Fruit fly (Drosophila melanogaster) whole organism, embryonic: ENCODE data around the gene CG12702.

Experiments used
- BEAF-32 ChIP-seq: fragments of 200-800 bp; sonication (Bioruptor generic); optimal IDR thresholded peaks from 3 replicates; lab custom pipeline; 2017; ENCODE audit warnings: missing biosample characterization, missing genetic modification characterization, mild to moderate bottlenecking, moderate library complexity, missing genetic modification reagents
- Blimp-1 ChIP-seq: fragments of 200-800 bp; sonication (Bioruptor generic); optimal IDR thresholded peaks from 3 replicates; lab custom pipeline; 2018; ENCODE audit warnings: missing biosample characterization, missing genetic modification characterization, mild to moderate bottlenecking, moderate library complexity, missing genetic modification reagents
- CG10274 ChIP-seq: fragments of 200-800 bp; sonication (Bioruptor generic); optimal IDR thresholded peaks from 3 replicates; lab custom pipeline; 2017; ENCODE audit warnings: missing biosample characterization, mild to moderate bottlenecking, missing genetic modification characterization
- CG10431 ChIP-seq: fragments of 200-800 bp; sonication (Bioruptor generic); optimal IDR thresholded peaks from 3 replicates; lab custom pipeline; 2018; ENCODE audit warnings: missing biosample characterization, mild to moderate bottlenecking, missing genetic modification characterization
- CG10543 ChIP-seq: fragments of 200-800 bp; sonication (Bioruptor generic); optimal IDR thresholded peaks from 3 replicates; lab custom pipeline; 2017; ENCODE audit warnings: missing biosample characterization, mild to moderate bottlenecking, missing genetic modification characterization, moderate library complexity
- CG12391 ChIP-seq: fragments of 200-800 bp; sonication (Bioruptor generic); optimal IDR thresholded peaks from 3 replicates; lab custom pipeline; 2018; ENCODE audit warnings: missing biosample characterization, mild to moderate bottlenecking, missing genetic modification characterization, moderate library complexity
- CG12769 ChIP-seq: fragments of 200-800 bp; sonication (Bioruptor generic); optimal IDR thresholded peaks from 2 replicates; lab custom pipeline; 2019; ENCODE audit warnings: missing biosample characterization, mild to moderate bottlenecking, missing genetic modification characterization, moderate library complexity
- CG17568 ChIP-seq: fragments of 200-800 bp; sonication (Bioruptor generic); optimal IDR thresholded peaks from 2 replicates; lab custom pipeline; 2018; ENCODE audit warnings: missing biosample characterization, mild to moderate bottlenecking, missing genetic modification characterization, moderate library complexity
- CG18262 ChIP-seq: fragments of 200-800 bp; optimal IDR thresholded peaks from 3 replicates; lab custom pipeline; 2019; ENCODE audit warnings: missing biosample characterization, mild to moderate bottlenecking, missing genetic modification characterization, moderate library complexity
- CG30431 ChIP-seq: fragments of 200-800 bp; sonication (Bioruptor generic); optimal IDR thresholded peaks from 2 replicates; lab custom pipeline; 2017; ENCODE audit warnings: missing biosample characterization, missing genetic modification characterization
- CG32767 ChIP-seq: fragments of 200-800 bp; sonication (Bioruptor generic); IDR thresholded peaks from 2 replicates; pipeline ENCODE4 v1.3.6; 2022; ENCODE audit warnings: missing biosample characterization, missing genetic modification characterization
- CG42726 ChIP-seq: fragments of 200-800 bp; sonication (Bioruptor generic); IDR thresholded peaks from 2 replicates; pipeline ENCODE4 v1.3.6; 2022; ENCODE audit warnings: missing biosample characterization, missing genetic modification characterization; ENCODE audit not compliant: partially characterized antibody
- CG4360 ChIP-seq: fragments of 200-800 bp; sonication (Bioruptor generic); IDR thresholded peaks from 2 replicates; pipeline ENCODE4 v1.3.6; 2022; ENCODE audit warnings: missing biosample characterization, missing genetic modification characterization
- CG5180 ChIP-seq: fragments of 200-800 bp; sonication (Bioruptor generic); optimal IDR thresholded peaks from 3 replicates; lab custom pipeline; 2017; ENCODE audit warnings: missing biosample characterization, missing genetic modification characterization, mild to moderate bottlenecking, moderate library complexity, missing genetic modification reagents
- CG6791 ChIP-seq: fragments of 200-800 bp; sonication (Bioruptor generic); IDR thresholded peaks from 3 replicates; pipeline ENCODE4 v1.3.6; 2022; ENCODE audit warnings: missing biosample characterization, missing genetic modification characterization; ENCODE audit not compliant: partially characterized antibody
- CG7963 ChIP-seq: fragments of 200-800 bp; sonication (Bioruptor generic); IDR thresholded peaks from 3 replicates; pipeline ENCODE4 v1.3.6; 2022; ENCODE audit warnings: missing biosample characterization, missing genetic modification characterization; ENCODE audit not compliant: partially characterized antibody
- CG7987 ChIP-seq: fragments of 200-800 bp; sonication (Bioruptor generic); optimal IDR thresholded peaks from 2 replicates; lab custom pipeline; 2018; ENCODE audit warnings: missing biosample characterization, mild to moderate bottlenecking, missing genetic modification characterization, moderate library complexity
- CG8478 ChIP-seq: fragments of >200 bp; optimal IDR thresholded peaks from 2 replicates; lab custom pipeline; 2018
- Deaf1 ChIP-seq: fragments of 200-800 bp; optimal IDR thresholded peaks from 3 replicates; lab custom pipeline; 2019; ENCODE audit warnings: missing biosample characterization, mild to moderate bottlenecking, missing genetic modification characterization, moderate library complexity
- Dfd ChIP-seq, 2 experiments: fragments of >200 bp; optimal IDR thresholded peaks; 2 replicates each; lab custom pipeline; 2017; ENCODE audit warnings: missing biosample characterization in 2 of 2, missing genetic modification characterization in 2 of 2
- Dip3 ChIP-seq: fragments of 200-800 bp; sonication (Bioruptor generic); optimal IDR thresholded peaks from 3 replicates; lab custom pipeline; 2016; ENCODE audit warnings: missing biosample characterization, missing genetic modification characterization
- Doc2 ChIP-seq: fragments of 200-800 bp; sonication (Bioruptor generic); IDR thresholded peaks from 2 replicates; pipeline ENCODE4 v1.3.6; 2022; ENCODE audit warnings: missing biosample characterization, missing genetic modification characterization
- Hr3 ChIP-seq: fragments of 200-800 bp; sonication (Bioruptor generic); optimal IDR thresholded peaks from 3 replicates; lab custom pipeline; 2016; ENCODE audit warnings: missing biosample characterization, missing genetic modification characterization
- Hr39 ChIP-seq: fragments of >200 bp; optimal IDR thresholded peaks from 2 replicates; lab custom pipeline; 2017
- Kr ChIP-seq: fragments of 200-800 bp; sonication (Bioruptor generic); optimal IDR thresholded peaks from 2 replicates; lab custom pipeline; 2017; ENCODE audit warnings: missing biosample characterization, mild to moderate bottlenecking, missing genetic modification characterization
- MTF-1 ChIP-seq: fragments of 200-800 bp; sonication (Bioruptor generic); optimal IDR thresholded peaks from 2 replicates; lab custom pipeline; 2018; ENCODE audit warnings: missing biosample characterization, mild to moderate bottlenecking, missing genetic modification characterization, borderline replicate concordance
- Med ChIP-seq: fragments of 200-800 bp; sonication (Bioruptor generic); peaks from one replicate; lab custom pipeline; 2016; ENCODE audit warnings: missing biosample characterization, missing genetic modification characterization, mild to moderate bottlenecking, inconsistent platforms, moderate library complexity
- Sry-δ ChIP-seq: fragments of 200-800 bp; sonication (Bioruptor generic); optimal IDR thresholded peaks from 2 replicates; lab custom pipeline; 2016; ENCODE audit warnings: missing biosample characterization, missing genetic modification characterization
- abd-A ChIP-seq: fragments of 200-800 bp; sonication (Bioruptor generic); optimal IDR thresholded peaks from 3 replicates; lab custom pipeline; 2019; ENCODE audit warnings: missing biosample characterization, mild to moderate bottlenecking, missing genetic modification characterization, moderate library complexity
- ase ChIP-seq: fragments of 200-800 bp; sonication (Bioruptor generic); IDR thresholded peaks from 3 replicates; pipeline ENCODE4 v1.3.6; 2022; ENCODE audit warnings: missing biosample characterization, missing genetic modification characterization
- bsh ChIP-seq, 2 experiments: fragments of 200-800 bp; sonication (Bioruptor generic); optimal IDR thresholded peaks; 2 replicates each; lab custom pipeline; 2017 to 2018; ENCODE audit warnings: mild to moderate bottlenecking in 2 of 2, missing biosample characterization in 2 of 2, missing genetic modification characterization in 2 of 2, moderate library complexity in 1 of 2
- cato ChIP-seq: fragments of 200-800 bp; sonication (Bioruptor generic); optimal IDR thresholded peaks from 2 replicates; lab custom pipeline; 2016; ENCODE audit warnings: missing biosample characterization, missing genetic modification characterization, borderline replicate concordance
- cg ChIP-seq: fragments of 200-800 bp; sonication (Bioruptor generic); optimal IDR thresholded peaks from 3 replicates; lab custom pipeline; 2019; ENCODE audit warnings: missing biosample characterization, mild to moderate bottlenecking, missing genetic modification characterization, moderate library complexity
- chinmo ChIP-seq: fragments of 200-800 bp; sonication (Bioruptor generic); IDR thresholded peaks from 4 replicates; pipeline ENCODE4 v1.3.6; 2022; ENCODE audit warnings: missing biosample characterization, missing genetic modification characterization; ENCODE audit not compliant: partially characterized antibody
- crol ChIP-seq: fragments of 200-800 bp; sonication (Bioruptor generic); IDR thresholded peaks from 2 replicates; pipeline ENCODE4 v1.3.6; 2022; ENCODE audit warnings: missing biosample characterization, missing genetic modification characterization
- dpn ChIP-seq, 2 experiments: fragments of 200-800 bp; sonication (Bioruptor generic); optimal IDR thresholded peaks; 3 replicates each; lab custom pipeline; 2016; ENCODE audit warnings: missing biosample characterization in 2 of 2, missing genetic modification characterization in 2 of 2
- fd102C ChIP-seq: fragments of 200-800 bp; sonication (Bioruptor generic); optimal IDR thresholded peaks from 2 replicates; lab custom pipeline; 2018; ENCODE audit warnings: missing biosample characterization, mild to moderate bottlenecking, missing genetic modification characterization, moderate library complexity
- grau ChIP-seq: fragments of 200-800 bp; optimal IDR thresholded peaks from 3 replicates; lab custom pipeline; 2019; ENCODE audit warnings: missing biosample characterization, mild to moderate bottlenecking, missing genetic modification characterization, moderate library complexity
- pfk ChIP-seq: fragments of 200-800 bp; sonication (Bioruptor generic); optimal IDR thresholded peaks from 2 replicates; lab custom pipeline; 2018; ENCODE audit warnings: missing biosample characterization, mild to moderate bottlenecking, missing genetic modification characterization, moderate library complexity
- sc ChIP-seq, 3 experiments: fragments of >200 bp in 2 of 3; fragments of 200-800 bp in 1 of 3; sonication (Bioruptor generic) in 1 of 3; optimal IDR thresholded peaks; 2 replicates in 2 of 3; 3 replicates in 1 of 3; lab custom pipeline; 2017; ENCODE audit warnings: mild to moderate bottlenecking in 1 of 3, missing biosample characterization in 1 of 3, missing genetic modification characterization in 1 of 3, missing genetic modification reagents in 1 of 3
- sima ChIP-seq: fragments of 200-800 bp; sonication (Bioruptor generic); optimal IDR thresholded peaks from 2 replicates; lab custom pipeline; 2016; ENCODE audit warnings: missing biosample characterization, missing genetic modification characterization
- ssp ChIP-seq: fragments of 200-800 bp; sonication (Bioruptor generic); IDR thresholded peaks from 2 replicates; pipeline ENCODE4 v1.3.6; 2022; ENCODE audit warnings: missing biosample characterization, missing genetic modification characterization
- tap ChIP-seq: fragments of 200-800 bp; optimal IDR thresholded peaks from 3 replicates; lab custom pipeline; 2019; ENCODE audit warnings: missing biosample characterization, mild to moderate bottlenecking, missing genetic modification characterization, moderate library complexity
- tgo ChIP-seq: fragments of 200-800 bp; sonication (Bioruptor generic); IDR thresholded peaks from 3 replicates; pipeline ENCODE4 v1.3.6; 2022; ENCODE audit warnings: missing biosample characterization, missing genetic modification characterization
- toy ChIP-seq: fragments of 200-800 bp; sonication (Bioruptor generic); IDR thresholded peaks from 2 replicates; pipeline ENCODE4 v1.3.6; 2022; ENCODE audit warnings: missing biosample characterization, missing genetic modification characterization
- wek ChIP-seq: fragments of 200-800 bp; sonication (Bioruptor generic); optimal IDR thresholded peaks from 3 replicates; lab custom pipeline; 2018; ENCODE audit warnings: missing biosample characterization, mild to moderate bottlenecking, missing genetic modification characterization, moderate library complexity
- wor ChIP-seq: fragments of 200-800 bp; sonication (Bioruptor generic); IDR thresholded peaks from 2 replicates; pipeline ENCODE4 v1.3.6; 2022; ENCODE audit warnings: missing biosample characterization, missing genetic modification characterization
- zfh1 ChIP-seq: fragments of 200-800 bp; sonication (Bioruptor generic); IDR thresholded peaks from 3 replicates; pipeline ENCODE4 v1.3.6; 2022; ENCODE audit warnings: missing biosample characterization, missing genetic modification characterization

The CG12702 gene

DNA sequence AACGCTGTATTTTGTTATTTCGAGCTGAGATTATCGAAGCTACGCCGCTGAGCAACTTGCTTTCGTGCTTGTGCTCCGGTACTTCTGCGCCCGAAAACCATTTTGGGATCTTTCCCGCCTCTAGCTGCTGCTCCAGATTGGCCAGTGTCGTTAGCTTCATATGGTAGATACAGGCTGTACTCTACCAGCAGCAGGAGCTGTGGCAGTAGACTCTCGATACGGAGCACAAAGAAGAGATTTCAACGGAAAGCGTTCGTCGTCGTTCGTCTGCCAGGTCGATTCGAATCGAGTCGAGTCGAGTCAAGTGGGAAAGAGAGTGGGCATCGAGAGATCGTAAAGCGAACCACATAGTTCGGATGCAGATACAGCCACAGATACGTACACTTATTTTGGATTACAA, 49.9 kb downstream of the CG12702 start:
- TF ChIP-seq grau: peak; percentile 70
- TF ChIP-seq CG10431 (GFP tag; lab: Kevin White, UChicago): no peak
- no peak for TF ChIP-seq ssp (GFP tag; lab: Robert Waterston, UW)
- TF ChIP-seq CG42726 (GFP tag; lab: Robert Waterston, UW): no peak
- no peak for TF ChIP-seq CG6791 (GFP tag; lab: Robert Waterston, UW)
- no peak for TF ChIP-seq CG4360 (GFP tag; lab: Robert Waterston, UW)
- TF ChIP-seq CG10543 (GFP tag; lab: Kevin White, UChicago): peak; percentile 12
- TF ChIP-seq CG10274 (GFP tag; lab: Kevin White, UChicago): no peak
- TF ChIP-seq wek (GFP tag; lab: Kevin White, UChicago): no peak
- TF ChIP-seq Hr3: no peak
- peak; percentile 77 for TF ChIP-seq Deaf1 (tag; lab: Kevin White, UChicago)
- peak; percentile 52 for TF ChIP-seq Med
- no peak for TF ChIP-seq tgo
- TF ChIP-seq CG17568: no peak
- TF ChIP-seq Sry-δ (GFP tag; lab: Kevin White, UChicago): no peak
- no peak for TF ChIP-seq toy (GFP tag; lab: Robert Waterston, UW)
- TF ChIP-seq Blimp-1 (GFP tag; lab: Kevin White, UChicago): no peak
- TF ChIP-seq CG12769: peak; percentile 39
- TF ChIP-seq sima (GFP tag; lab: Kevin White, UChicago): no peak
- no peak for TF ChIP-seq wor (GFP tag; lab: Robert Waterston, UW)
- no peak for TF ChIP-seq MTF-1 (GFP tag; lab: Kevin White, UChicago)
- no peak for TF ChIP-seq Kr (GFP tag; lab: Kevin White, UChicago)
- TF ChIP-seq tap (tag; lab: Kevin White, UChicago): no peak
- TF ChIP-seq, all 482 proteins: peak for 5

DNA sequence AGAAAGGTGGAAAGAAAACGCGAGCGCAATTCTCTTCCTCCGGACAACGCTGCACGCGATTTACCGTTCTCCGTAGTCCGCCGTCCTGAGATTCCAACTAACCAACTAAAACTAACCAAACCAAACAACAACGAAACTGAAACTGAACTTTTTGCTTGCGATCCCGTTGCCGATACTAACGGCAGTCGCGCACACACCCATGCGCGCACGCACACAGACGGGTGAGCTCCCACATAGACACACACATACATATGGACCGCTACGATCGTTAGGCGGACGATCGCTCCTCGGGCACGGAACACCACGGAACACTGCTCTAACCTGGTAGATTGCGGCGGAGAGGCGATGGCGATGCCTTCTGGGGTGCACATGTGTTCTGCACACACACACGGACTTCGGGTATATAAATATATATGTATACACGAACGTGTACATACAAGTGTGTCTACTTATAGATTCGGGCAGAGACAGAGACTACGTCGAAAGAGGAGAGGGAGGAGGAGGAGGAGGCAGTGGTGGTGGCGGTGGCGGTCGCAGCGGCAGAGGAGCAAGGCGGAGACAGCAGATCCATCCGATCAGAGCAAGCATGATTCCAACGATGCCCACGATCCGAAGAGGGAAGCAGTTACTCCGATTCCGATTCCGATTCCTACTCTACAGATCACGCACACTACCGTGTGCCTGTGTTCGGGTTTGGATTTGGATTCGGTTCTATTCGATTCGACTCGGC, 51.6 kb downstream of the CG12702 start, which contains the start of gene meso18E:
meso18E (minus strand) TSS at position 148 of the 730 bp plus-strand sequence.
- TF ChIP-seq CG5180 (GFP tag; lab: Kevin White, UChicago): peak; percentile 18
- TF ChIP-seq abd-A (tag; lab: Kevin White, UChicago): no peak
- TF ChIP-seq fd102C (GFP tag; lab: Kevin White, UChicago): no peak
- peak; percentile 85 for TF ChIP-seq cg (GFP tag; lab: Kevin White, UChicago)
- peak; percentile 91 for TF ChIP-seq crol (GFP tag; lab: Robert Waterston, UW)
- no peak for TF ChIP-seq CG7963 (GFP tag; lab: Robert Waterston, UW)
- no peak for TF ChIP-seq sc (optimal IDR thresholded peaks at IDR 0.05; lab: Kevin White, UChicago)
- TF ChIP-seq sc (GFP tag; optimal IDR thresholded peaks at IDR 0.05; lab: Kevin White, UChicago): no peak
- no peak for TF ChIP-seq CG18262 (tag; lab: Kevin White, UChicago)
- 0 out of 4 replicates have a peak, but pooled peaks have one; percentile 7 for TF ChIP-seq chinmo (GFP tag; lab: Robert Waterston, UW)
- TF ChIP-seq pfk (GFP tag; lab: Kevin White, UChicago): peak; percentile 53
- TF ChIP-seq bsh (GFP tag; optimal IDR thresholded peaks at IDR 0.05; lab: Kevin White, UChicago): no peak
- peak in 1 of 2 experiments; percentile 1 for TF ChIP-seq Dfd (GFP tag; optimal IDR thresholded peaks at IDR 0.05; lab: Kevin White, UChicago)
- peak; percentile 68 for TF ChIP-seq CG8478 (lab: Kevin White, UChicago)
- no peak for TF ChIP-seq zfh1 (GFP tag; lab: Robert Waterston, UW)
- no peak for TF ChIP-seq BEAF-32 (GFP tag; lab: Kevin White, UChicago)
- peak; percentile 86 for TF ChIP-seq CG12769
- TF ChIP-seq ase (GFP tag; lab: Robert Waterston, UW): no peak
- no peak for TF ChIP-seq CG30431
- TF ChIP-seq Hr39 (lab: Kevin White, UChicago): peak; percentile 97
- no peak for TF ChIP-seq Dip3 (GFP tag; lab: Kevin White, UChicago)
- no peak for TF ChIP-seq CG12391 (tag; lab: Kevin White, UChicago)
- TF ChIP-seq dpn (GFP tag; optimal IDR thresholded peaks at IDR 0.05; lab: Kevin White, UChicago): no peak
- no peak for TF ChIP-seq Doc2 (GFP tag; lab: Robert Waterston, UW)
- peak; percentile 19; the same call in 1 of the 2 replicates for TF ChIP-seq CG32767 (GFP tag; lab: Robert Waterston, UW)
- no peak for TF ChIP-seq cato (GFP tag; lab: Kevin White, UChicago)
- no peak for TF ChIP-seq CG7987 (GFP tag; lab: Kevin White, UChicago)
- peak; percentile 95 for TF ChIP-seq Deaf1 (tag; lab: Kevin White, UChicago)
